Fruit fly (Drosophila melanogaster): ENCODE measurements around the gene Hsp70Ab.

DNA sequence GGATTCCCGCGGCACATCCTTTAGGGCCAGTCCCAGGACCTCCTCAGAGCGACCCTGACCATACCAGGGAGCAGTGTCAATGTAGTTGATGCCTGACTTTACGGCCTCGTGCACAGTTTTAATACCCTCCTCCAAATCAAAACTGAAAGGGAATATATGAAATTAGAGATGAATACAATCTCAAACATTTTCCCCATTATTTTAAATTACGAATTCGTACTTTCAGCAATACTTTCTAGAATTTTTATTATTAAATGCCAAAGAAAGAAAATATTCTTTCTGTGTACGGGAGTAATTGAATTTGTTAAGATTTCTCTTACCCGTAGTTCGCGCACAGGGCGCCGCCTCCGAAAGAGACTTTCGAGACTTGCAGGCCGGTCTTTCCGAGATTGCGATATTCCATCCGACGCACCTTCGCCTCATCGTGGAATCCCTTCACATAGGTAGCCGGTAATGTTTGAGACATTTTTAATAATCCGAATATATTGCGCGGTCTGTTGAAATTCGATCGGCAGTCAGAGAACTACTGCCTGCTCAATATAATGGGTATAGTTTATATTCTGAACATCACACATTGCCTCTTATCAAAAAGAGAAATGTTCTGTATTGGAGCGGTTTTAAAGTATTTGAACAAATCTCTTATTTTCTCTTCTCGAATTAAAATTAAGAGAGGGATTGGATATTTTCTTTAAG lies 21.7 kb downstream of the Hsp70Ab start, which contains the start of gene CG18547:
- TF ChIP-seq CG8478 (optimal IDR thresholded peaks at IDR 0.05) (no peak), psq (optimal IDR thresholded peaks at IDR 0.05) (no peak)

Measured in whole organism.